Worm (Caenorhabditis elegans) whole organism, L4/young adult: ENCODE results near the gene srh-148.

Experiments
- dao-5 ChIP-seq: sonication (generic microtip); optimal IDR thresholded peaks from 2 replicates; lab custom pipeline; 2016; ENCODE audit warnings: missing genotype, missing genetic modification characterization, moderate library complexity, missing compliant biosample characterization
- him-1 ChIP-seq: sonication (generic microtip); optimal IDR thresholded peaks from 2 replicates; lab custom pipeline; 2016; ENCODE audit warnings: missing genotype, missing genetic modification reagents, missing genetic modification characterization, missing compliant biosample characterization

DNA sequence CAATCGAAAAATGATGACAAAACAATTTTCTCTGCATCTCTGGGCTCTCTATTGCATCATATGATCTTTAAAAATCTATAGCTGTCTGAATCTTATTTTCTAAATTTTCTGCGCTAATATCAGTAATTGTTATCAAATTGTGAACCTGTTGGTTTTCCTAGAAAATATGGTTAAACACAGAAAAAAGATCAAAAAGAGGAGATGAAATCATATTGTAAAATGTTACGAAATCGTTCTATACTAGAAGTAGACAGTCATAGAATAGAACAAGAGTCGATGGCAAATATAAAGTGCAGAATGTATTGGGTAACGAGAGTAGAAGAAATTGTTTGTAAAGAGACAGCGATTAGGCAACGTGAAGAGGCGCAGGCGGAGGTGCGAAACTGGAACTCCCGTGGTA is 22.5 kb upstream of the srh-148 start:
- TF ChIP-seq him-1 (tag; lab: Kevin White, UChicago) = no peak
- TF ChIP-seq dao-5 (tag; lab: Kevin White, UChicago) = no peak
